Worm (Caenorhabditis elegans) whole organism, midembryonic: Measurements from ENCODE around the gene mdt-20.

Source experiments
- flt-1 ChIP-seq: fragments of 200-800 bp; sonication (Bioruptor generic); IDR thresholded peaks from 2 replicates; pipeline ENCODE4 v1.3.6; 2022; ENCODE audit warnings: missing genetic modification characterization, missing compliant biosample characterization
- ref-1 ChIP-seq: fragments of 200-800 bp; sonication (Bioruptor generic); conservative IDR thresholded peaks from 2 replicates; pipeline ENCODE4 v1.3.6; 2022; ENCODE audit warnings: missing genetic modification reagents, missing genetic modification characterization, missing compliant biosample characterization

- TF ChIP-seq ref-1 (GFP tag; lab: Robert Waterston, UW) = no peak
- no peak for TF ChIP-seq flt-1 (GFP tag; lab: Robert Waterston, UW)
Observed at ce11 chrIV:1213192-1213591, 25.6 kb downstream of the mdt-20 start.
